Worm (Caenorhabditis elegans) whole organism, L4/young adult: ENCODE measurements around the gene pals-17.

Experiments
- W03F9.2 ChIP-seq: fragments of 150-350 bp; optimal IDR thresholded peaks from 2 replicates; lab custom pipeline; 2014; ENCODE audit warnings: missing biosample characterization, missing genetic modification characterization
- him-1 ChIP-seq: sonication (generic microtip); optimal IDR thresholded peaks from 2 replicates; lab custom pipeline; 2016; ENCODE audit warnings: missing genotype, missing genetic modification reagents, missing genetic modification characterization, missing compliant biosample characterization

DNA sequence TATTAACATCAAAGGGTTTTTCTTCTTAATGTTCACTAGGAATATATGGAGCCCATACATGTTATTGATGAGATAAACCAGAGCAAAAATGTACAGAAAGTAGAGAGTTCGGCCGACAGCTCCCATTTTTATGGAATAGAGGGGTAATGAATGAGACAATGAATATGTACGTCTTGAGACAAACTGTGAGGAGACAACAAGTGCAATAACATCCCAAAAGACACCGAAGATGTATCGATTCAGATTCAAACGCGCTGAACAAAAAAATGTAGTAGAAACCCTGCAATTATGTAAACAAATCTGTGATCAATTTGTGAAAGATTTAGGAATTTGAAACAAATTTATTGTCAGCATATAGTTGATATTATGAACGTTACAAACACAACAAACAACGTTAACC, 44.6 kb downstream of the pals-17 start:
- no peak for TF ChIP-seq W03F9.2 (tag; lab: Kevin White, UChicago)
- TF ChIP-seq him-1 (tag; lab: Kevin White, UChicago): no peak
